Worm (Caenorhabditis elegans) whole organism, L4 larva: ENCODE data around the gene ZK546.19.

Experiments used
- ceh-32 ChIP-seq: sonication (generic microtip); optimal IDR thresholded peaks from 2 replicates; lab custom pipeline; 2016; ENCODE audit warnings: mild to moderate bottlenecking, missing genetic modification characterization, missing compliant biosample characterization; ENCODE audit not compliant: poor library complexity
- egl-27 ChIP-seq: sonication (generic microtip); optimal IDR thresholded peaks from 3 replicates; lab custom pipeline; 2017; ENCODE audit warnings: missing biosample characterization, missing genetic modification reagents, missing genetic modification characterization
- pha-4 ChIP-seq, 2 experiments: fragments of 150-350 bp in 1 of 2; fragments of 200-800 bp in 1 of 2; sonication (Bioruptor generic) in 1 of 2; IDR thresholded peaks in 1 of 2; optimal IDR thresholded peaks in 1 of 2; 2 replicates each; pipeline versions ENCODE4 v1.3.6 to Lab custom; 2014 to 2022; ENCODE audit warnings: missing genetic modification characterization in 2 of 2, missing genetic modification reagents in 2 of 2, missing biosample characterization in 1 of 2, missing compliant biosample characterization in 1 of 2

DNA sequence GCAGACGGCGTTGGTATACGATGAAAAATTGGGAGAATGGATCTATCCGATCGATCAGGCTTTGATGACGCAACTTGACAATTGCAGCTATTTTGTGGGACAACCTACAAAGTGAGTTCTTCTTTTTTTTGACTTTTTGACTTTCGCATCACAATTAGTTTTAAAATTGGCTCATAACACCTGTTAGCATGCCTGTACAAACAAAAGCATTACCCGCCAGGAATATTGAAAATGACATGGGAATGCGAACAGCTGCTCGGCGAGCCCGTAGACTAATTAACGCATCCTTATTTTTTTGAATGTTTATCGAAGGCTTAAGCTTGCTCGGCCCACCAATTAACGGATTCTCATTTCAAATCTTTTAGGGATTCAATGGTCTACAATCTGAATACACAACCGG is 45.7 kb downstream of the ZK546.19 start:
- TF ChIP-seq egl-27 (tag; lab: Kevin White, UChicago) (no peak), pha-4 (GFP tag; IDR thresholded peaks at IDR 0.05; lab: Robert Waterston, UW) (no peak), pha-4 (tag; optimal IDR thresholded peaks at IDR 0.05; lab: Kevin White, UChicago) (no peak), ceh-32 (no peak)
